Worm (Caenorhabditis elegans) whole organism, L1 larva: ENCODE data around the gene F02C9.2.

Experiments used
- C04F5.9 ChIP-seq: sonication (generic microtip); optimal IDR thresholded peaks from 2 replicates; lab custom pipeline; 2016; ENCODE audit warnings: missing genetic modification characterization, missing compliant biosample characterization
- Y116A8C.19 ChIP-seq: sonication (generic microtip); optimal IDR thresholded peaks from 2 replicates; lab custom pipeline; 2016; ENCODE audit warnings: missing compliant biosample characterization, missing genetic modification characterization, borderline replicate concordance
- aha-1 ChIP-seq: fragments of 150-350 bp; optimal IDR thresholded peaks from 2 replicates; lab custom pipeline; 2014; ENCODE audit warnings: missing biosample characterization, missing genetic modification characterization
- blmp-1 ChIP-seq: fragments of 150-350 bp; optimal IDR thresholded peaks from 2 replicates; lab custom pipeline; 2014; ENCODE audit warnings: missing biosample characterization, missing genetic modification characterization
- ceh-63 ChIP-seq: fragments of 200-800 bp; sonication (Bioruptor generic); optimal IDR thresholded peaks from 2 replicates; lab custom pipeline; 2018; ENCODE audit warnings: mild to moderate bottlenecking, missing genetic modification characterization, missing compliant biosample characterization
- ceh-82 ChIP-seq, 3 experiments: fragments of 150-350 bp in 1 of 3; sonication (generic microtip) in 2 of 3; optimal IDR thresholded peaks; 2 replicates each; lab custom pipeline; 2014 to 2017; ENCODE audit warnings: missing biosample characterization in 3 of 3, missing genetic modification characterization in 3 of 3
- ces-1 ChIP-seq: fragments of 150-350 bp; optimal IDR thresholded peaks from 2 replicates; lab custom pipeline; 2014; ENCODE audit warnings: missing biosample characterization, missing genetic modification reagents, missing genetic modification characterization
- dsc-1 ChIP-seq: sonication (generic microtip); optimal IDR thresholded peaks from 2 replicates; lab custom pipeline; 2016; ENCODE audit warnings: mild to moderate bottlenecking, missing genetic modification characterization, missing compliant biosample characterization
- efl-1 ChIP-seq, 4 experiments: fragments of 150-350 bp; optimal IDR thresholded peaks in 3 of 4; peaks in 1 of 4; 1 replicate in 1 of 4; 2 replicates in 3 of 4; lab custom pipeline; 2014; ENCODE audit warnings: missing biosample characterization in 2 of 4, missing genetic modification characterization in 2 of 4, missing genetic modification reagents in 2 of 4
- egl-27 ChIP-seq, 2 experiments: fragments of 150-350 bp in 1 of 2; sonication (generic microtip); optimal IDR thresholded peaks; 3 replicates each; lab custom pipeline; 2017 to 2018; ENCODE audit warnings: missing biosample characterization in 2 of 2, missing genetic modification characterization in 2 of 2, missing genetic modification reagents in 2 of 2
- elt-3 ChIP-seq, 6 experiments: fragments of 150-350 bp in 1 of 6; sonication (generic microtip); optimal IDR thresholded peaks; 2 replicates each; lab custom pipeline; 2017 to 2018; ENCODE audit warnings: missing biosample characterization in 6 of 6, missing genetic modification characterization in 6 of 6, inconsistent platforms in 1 of 6
- fkh-4 ChIP-seq: sonication (generic microtip); optimal IDR thresholded peaks from 2 replicates; lab custom pipeline; 2016; ENCODE audit warnings: missing compliant biosample characterization, missing genetic modification characterization, borderline replicate concordance
- fos-1 ChIP-seq: fragments of 150-350 bp; optimal IDR thresholded peaks from 2 replicates; lab custom pipeline; 2014; ENCODE audit warnings: missing biosample characterization, missing genetic modification characterization
- hpl-2 ChIP-seq: fragments of 150-350 bp; optimal IDR thresholded peaks from 2 replicates; lab custom pipeline; 2014; ENCODE audit warnings: missing biosample characterization, missing genetic modification reagents, missing genetic modification characterization
- lin-13 ChIP-seq: fragments of 150-350 bp; optimal IDR thresholded peaks from 2 replicates; lab custom pipeline; 2014; ENCODE audit warnings: missing biosample characterization, missing genetic modification reagents, missing genetic modification characterization
- lin-14 ChIP-seq: fragments of 200-800 bp; sonication (Bioruptor generic); optimal IDR thresholded peaks from 2 replicates; lab custom pipeline; 2018; ENCODE audit warnings: mild to moderate bottlenecking, missing genetic modification characterization, moderate library complexity, missing compliant biosample characterization
- lin-15B ChIP-seq: fragments of 150-350 bp; sonication (generic microtip); optimal IDR thresholded peaks from 3 replicates; lab custom pipeline; 2014; ENCODE audit warnings: missing biosample characterization, missing genetic modification characterization
- lin-35 ChIP-seq, 2 experiments: fragments of 150-350 bp; optimal IDR thresholded peaks; 2 replicates each; lab custom pipeline; 2014; ENCODE audit warnings: missing biosample characterization in 2 of 2, missing genetic modification characterization in 2 of 2, missing genetic modification reagents in 2 of 2
- lsy-2 ChIP-seq, 2 experiments: fragments of 150-350 bp; optimal IDR thresholded peaks; 2 replicates each; lab custom pipeline; 2014; ENCODE audit warnings: missing biosample characterization in 2 of 2, missing genetic modification characterization in 2 of 2
- mdl-1 ChIP-seq, 2 experiments: fragments of 150-350 bp; optimal IDR thresholded peaks; 2 replicates each; lab custom pipeline; 2014 to 2017; ENCODE audit warnings: missing biosample characterization in 2 of 2, missing genetic modification characterization in 2 of 2, inconsistent platforms in 1 of 2
- nhr-12 ChIP-seq: sonication (generic microtip); optimal IDR thresholded peaks from 2 replicates; lab custom pipeline; 2017; ENCODE audit warnings: missing biosample characterization, missing genetic modification characterization
- nhr-19 ChIP-seq: fragments of 200-800 bp; sonication (Bioruptor generic); conservative IDR thresholded peaks from 2 replicates; pipeline ENCODE4 v1.3.6; 2022; ENCODE audit warnings: missing genetic modification characterization, missing compliant biosample characterization
- nhr-20 ChIP-seq: sonication (generic microtip); optimal IDR thresholded peaks from 2 replicates; lab custom pipeline; 2016; ENCODE audit warnings: mild to moderate bottlenecking, missing genetic modification characterization, missing compliant biosample characterization
- nhr-237 ChIP-seq: fragments of 150-350 bp; optimal IDR thresholded peaks from 2 replicates; lab custom pipeline; 2014; ENCODE audit warnings: missing biosample characterization, missing genetic modification characterization
- nhr-28 ChIP-seq: fragments of 150-350 bp; optimal IDR thresholded peaks from 2 replicates; lab custom pipeline; 2014; ENCODE audit warnings: missing biosample characterization, missing genetic modification characterization
- nhr-47 ChIP-seq: sonication (generic microtip); optimal IDR thresholded peaks from 2 replicates; lab custom pipeline; 2016; ENCODE audit warnings: mild to moderate bottlenecking, missing genetic modification characterization, moderate library complexity, missing compliant biosample characterization
- nhr-85 ChIP-seq: sonication (generic microtip); peaks from one replicate; lab custom pipeline; 2016; ENCODE audit warnings: missing genetic modification characterization, inconsistent platforms, missing compliant biosample characterization
- nhr-90 ChIP-seq: sonication (generic microtip); optimal IDR thresholded peaks from 2 replicates; lab custom pipeline; 2016; ENCODE audit warnings: mild to moderate bottlenecking, missing genetic modification characterization, missing compliant biosample characterization; ENCODE audit not compliant: poor library complexity
- pag-3 ChIP-seq: sonication (generic microtip); optimal IDR thresholded peaks from 2 replicates; lab custom pipeline; 2017; ENCODE audit warnings: missing genetic modification characterization, mild to moderate bottlenecking, missing compliant biosample characterization, antibody characterized with exemption, borderline replicate concordance; ENCODE audit not compliant: insufficient read depth
- rnt-1 ChIP-seq: sonication (generic microtip); optimal IDR thresholded peaks from 2 replicates; lab custom pipeline; 2016; ENCODE audit warnings: mild to moderate bottlenecking, missing genetic modification characterization, moderate library complexity, missing compliant biosample characterization
- snpc-4 ChIP-seq: fragments of 150-350 bp; optimal IDR thresholded peaks from 2 replicates; lab custom pipeline; 2014; ENCODE audit warnings: missing biosample characterization, missing genetic modification characterization
- snu-23 ChIP-seq: sonication (generic microtip); optimal IDR thresholded peaks from 2 replicates; lab custom pipeline; 2016; ENCODE audit warnings: missing genetic modification characterization, missing compliant biosample characterization
- sup-37 ChIP-seq: fragments of 200-800 bp; sonication (Bioruptor generic); optimal IDR thresholded peaks from 2 replicates; lab custom pipeline; 2018; ENCODE audit warnings: mild to moderate bottlenecking, missing genetic modification characterization, missing compliant biosample characterization
- swsn-7 ChIP-seq: sonication (generic microtip); optimal IDR thresholded peaks from 2 replicates; lab custom pipeline; 2016; ENCODE audit warnings: missing genetic modification characterization, missing compliant biosample characterization
- unc-130 ChIP-seq: fragments of 150-350 bp; optimal IDR thresholded peaks from 2 replicates; lab custom pipeline; 2017; ENCODE audit warnings: missing biosample characterization, missing genetic modification characterization, inconsistent platforms
- unc-98 ChIP-seq: fragments of 200-800 bp; sonication (Bioruptor generic); IDR thresholded peaks from 2 replicates; pipeline ENCODE4 v1.3.6; 2022; ENCODE audit warnings: missing genetic modification characterization, missing compliant biosample characterization
- xbp-1 ChIP-seq: sonication (generic microtip); optimal IDR thresholded peaks from 2 replicates; lab custom pipeline; 2016; ENCODE audit warnings: missing genetic modification characterization, missing compliant biosample characterization
- zip-4 ChIP-seq: fragments of 200-800 bp; sonication (Bioruptor generic); optimal IDR thresholded peaks from 2 replicates; lab custom pipeline; 2018; ENCODE audit warnings: mild to moderate bottlenecking, missing genetic modification characterization, moderate library complexity, missing compliant biosample characterization
- ztf-4 ChIP-seq: fragments of 150-350 bp; optimal IDR thresholded peaks from 2 replicates; lab custom pipeline; 2014; ENCODE audit warnings: missing biosample characterization, missing genetic modification characterization

Gene F02C9.2

DNA sequence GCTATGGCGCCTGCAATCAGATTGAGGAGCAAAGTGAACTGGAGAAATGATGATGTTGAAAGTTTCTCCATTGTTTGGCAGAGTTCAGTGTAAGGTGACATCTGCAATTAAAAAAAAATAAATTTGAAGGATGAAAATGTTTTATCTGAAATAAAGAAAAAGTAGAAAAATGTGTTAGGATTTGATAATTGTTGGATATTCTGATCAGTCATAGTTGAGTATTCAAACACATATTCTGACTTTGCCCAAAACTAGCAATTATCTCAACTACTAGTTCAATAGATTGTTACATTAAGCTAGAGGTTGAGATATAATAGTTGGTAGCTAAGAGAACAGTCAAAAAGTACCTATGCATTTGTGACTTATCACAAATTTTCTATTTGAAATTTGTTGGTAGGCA lies 11.0 kb downstream of the F02C9.2 start, which contains the start of gene srab-10:
Gene srab-10, minus strand, starts transcription at position 101 of the 400 bp plus-strand sequence.
- TF ChIP-seq nhr-90 (tag; lab: Kevin White, UChicago) (no peak), Y116A8C.19 (tag; lab: Kevin White, UChicago) (no peak), elt-3 (tag; optimal IDR thresholded peaks at IDR 0.05; lab: Kevin White, UChicago) (no peak), nhr-85 (tag; lab: Kevin White, UChicago) (no peak), unc-130 (tag; lab: Kevin White, UChicago) (no peak), lin-35 (GFP tag; optimal IDR thresholded peaks at IDR 0.05; lab: Kevin White, UChicago) (no peak), nhr-28 (tag; lab: Kevin White, UChicago) (no peak), C04F5.9 (tag; lab: Kevin White, UChicago) (no peak), zip-4 (GFP tag; lab: Kevin White, UChicago) (no peak), blmp-1 (tag; lab: Kevin White, UChicago) (no peak), efl-1 (optimal IDR thresholded peaks at IDR 0.05; lab: Kevin White, UChicago) (no peak), efl-1 (GFP tag; optimal IDR thresholded peaks at IDR 0.05 in 1 of 2; lab: Kevin White, UChicago) (no peak), lin-14 (GFP tag; lab: Kevin White, UChicago) (no peak), fos-1 (tag; lab: Kevin White, UChicago) (no peak), ztf-4 (no peak), sup-37 (GFP tag; lab: Kevin White, UChicago) (no peak)

DNA sequence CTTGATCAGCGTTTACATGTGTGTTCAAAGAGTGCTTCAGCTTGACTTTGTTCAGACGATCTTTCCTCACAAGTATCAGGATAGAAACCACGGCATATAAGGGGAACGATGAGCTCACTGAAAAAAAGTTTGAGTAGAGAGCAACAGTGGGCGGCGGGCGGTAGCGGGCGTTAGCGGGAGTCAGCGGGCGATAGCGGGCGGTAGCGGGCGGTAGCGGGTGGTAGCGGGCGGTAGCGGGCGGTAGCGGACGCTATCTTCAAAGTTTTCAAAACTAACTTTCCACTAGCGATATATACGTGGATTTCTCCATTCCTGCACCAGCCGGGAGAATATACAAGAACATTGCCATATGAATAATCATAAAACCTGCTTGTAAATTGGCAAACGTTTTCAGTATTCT lies 11.7 kb downstream of the F02C9.2 start:
- no peak for TF ChIP-seq aha-1 (tag; lab: Kevin White, UChicago)
- TF ChIP-seq efl-1 (optimal IDR thresholded peaks at IDR 0.05; lab: Kevin White, UChicago), result no peak
- no peak for TF ChIP-seq efl-1 (GFP tag; optimal IDR thresholded peaks at IDR 0.05 in 1 of 2; lab: Kevin White, UChicago)
- TF ChIP-seq pag-3 (tag; lab: Kevin White, UChicago), result no peak
- no peak for TF ChIP-seq ceh-63 (GFP tag; lab: Kevin White, UChicago)
- TF ChIP-seq lin-13 (GFP tag; lab: Kevin White, UChicago), result no peak
- TF ChIP-seq nhr-12 (tag; lab: Kevin White, UChicago), result no peak
- TF ChIP-seq nhr-20 (tag; lab: Kevin White, UChicago), result no peak
- no peak for TF ChIP-seq unc-130 (tag; lab: Kevin White, UChicago)
- TF ChIP-seq egl-27 (tag; optimal IDR thresholded peaks at IDR 0.05; lab: Kevin White, UChicago), result no peak
- TF ChIP-seq hpl-2 (GFP tag; lab: Kevin White, UChicago), result no peak
- no peak for TF ChIP-seq fos-1 (tag; lab: Kevin White, UChicago)
- TF ChIP-seq ceh-82 (tag; optimal IDR thresholded peaks at IDR 0.05; lab: Kevin White, UChicago), result no peak
- TF ChIP-seq lin-35 (GFP tag; optimal IDR thresholded peaks at IDR 0.05; lab: Kevin White, UChicago), result no peak
- no peak for TF ChIP-seq nhr-237
- TF ChIP-seq Y116A8C.19 (tag; lab: Kevin White, UChicago), result no peak

DNA sequence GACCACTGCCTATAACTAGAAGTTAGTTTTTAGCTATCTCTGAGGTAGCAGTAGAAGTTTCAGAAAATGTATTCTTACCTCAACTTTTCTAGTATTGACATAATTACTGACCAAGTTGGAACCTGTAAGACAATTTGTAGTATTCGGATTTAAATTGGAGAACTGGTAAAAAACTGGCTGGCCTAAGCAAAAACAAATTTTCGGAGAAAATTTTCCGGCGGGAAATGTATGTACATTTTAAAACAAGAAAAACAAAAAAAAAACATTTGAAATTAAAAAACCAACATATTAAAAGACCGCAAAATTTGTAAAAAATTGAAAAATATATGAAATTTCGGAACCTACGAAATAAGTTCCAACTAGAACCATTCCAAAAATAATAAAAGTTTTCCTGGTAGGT lies 13.4 kb downstream of the F02C9.2 start, which contains the start of gene srab-11:
Gene srab-11, minus strand, starts transcription at position 101 of the 400 bp plus-strand sequence.
- TF ChIP-seq lsy-2 (tag; optimal IDR thresholded peaks at IDR 0.05; lab: Kevin White, UChicago) (no peak), lin-15B (tag; lab: Kevin White, UChicago) (no peak), aha-1 (tag; lab: Kevin White, UChicago) (no peak), fkh-4 (tag; lab: Kevin White, UChicago) (no peak), mdl-1 (tag; optimal IDR thresholded peaks at IDR 0.05; lab: Kevin White, UChicago) (no peak), hpl-2 (GFP tag; lab: Kevin White, UChicago) (no peak), rnt-1 (tag; lab: Kevin White, UChicago) (no peak), dsc-1 (tag; lab: Kevin White, UChicago) (no peak), ceh-82 (tag; optimal IDR thresholded peaks at IDR 0.05; lab: Kevin White, UChicago) (no peak), nhr-19 (GFP tag; lab: Robert Waterston, UW) (no peak), efl-1 (optimal IDR thresholded peaks at IDR 0.05; lab: Kevin White, UChicago) (no peak), efl-1 (GFP tag; optimal IDR thresholded peaks at IDR 0.05 in 1 of 2; lab: Kevin White, UChicago) (no peak), nhr-47 (tag; lab: Kevin White, UChicago) (no peak), snu-23 (GFP tag; lab: Kevin White, UChicago) (no peak), swsn-7 (tag; lab: Kevin White, UChicago) (no peak), snpc-4 (tag; lab: Kevin White, UChicago) (no peak), xbp-1 (tag; lab: Kevin White, UChicago) (no peak), ces-1 (GFP tag; lab: Kevin White, UChicago) (no peak), unc-98 (no peak)
- TF ChIP-seq, all 84 proteins: peak for 0
